Fruit fly (Drosophila melanogaster): ENCODE measurements around the gene CG9154.

dm6 chr2L:6088371-6089365 lies 18.2 kb upstream of the CG9154 start:
- TF ChIP-seq CTCF (optimal IDR thresholded peaks at IDR 0.05) (no peak), CG8478 (optimal IDR thresholded peaks at IDR 0.05) (no peak)

Measured in S2 (cell line).